Worm (Caenorhabditis elegans): ENCODE results near the gene tmem-138.

Gene tmem-138

DNA sequence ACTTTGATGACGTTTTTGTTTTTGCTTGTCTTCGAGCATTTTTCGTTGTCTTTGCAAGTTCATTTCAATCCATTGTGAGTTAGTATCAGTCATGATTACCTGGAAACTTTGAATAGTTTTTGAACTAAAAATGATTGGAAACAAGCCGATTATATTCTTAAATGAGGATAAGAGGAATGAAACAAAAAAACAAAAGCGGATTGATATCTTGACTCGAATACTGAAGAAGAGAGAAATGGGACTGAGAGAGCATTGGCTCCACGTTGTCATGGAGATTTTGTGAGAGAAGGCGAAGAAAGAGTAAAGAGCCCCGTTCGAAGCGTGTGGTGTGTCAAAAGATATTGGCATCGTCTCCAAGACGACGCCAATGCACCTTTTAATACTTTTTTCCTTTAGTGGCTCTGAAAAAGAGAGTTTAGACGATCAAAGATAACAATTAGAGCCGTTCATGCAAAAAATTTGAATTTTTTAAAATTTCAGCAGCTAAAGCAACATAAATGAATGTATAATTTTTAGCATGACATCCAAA is at the start of gene tmem-138, which contains the start of gene tub-1:
Gene tmem-138 (plus strand): TSS at position 479 of the 529 bp plus-strand sequence.
Gene tub-1 (minus strand): TSS at position 101 of the 529 bp plus-strand sequence.
- TF ChIP-seq him-1 (tag; optimal IDR thresholded peaks at IDR 0.05) (no peak), dao-5 (tag; optimal IDR thresholded peaks at IDR 0.05) (no peak), W03F9.2 (tag; optimal IDR thresholded peaks at IDR 0.05) (no peak)

DNA sequence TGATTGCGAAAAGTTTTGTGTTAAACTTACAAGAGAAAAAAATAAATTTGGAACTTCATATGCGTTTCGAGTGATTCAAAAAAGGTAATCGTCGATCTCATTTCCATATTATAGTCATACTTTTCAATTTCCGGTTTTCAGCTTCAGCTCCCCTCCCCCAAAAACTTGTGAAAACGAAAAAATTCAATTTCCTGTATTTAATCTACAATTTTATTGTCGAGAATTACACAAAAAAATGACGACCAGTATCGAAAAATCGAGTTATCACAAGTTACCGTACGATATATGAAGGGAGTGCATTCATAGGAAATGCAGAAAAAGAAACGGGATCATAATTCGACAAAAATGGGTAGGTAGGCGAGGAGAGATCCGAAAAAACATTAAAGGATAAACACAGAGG is 45.1 kb upstream of the tmem-138 start, which contains the start of gene lron-4:
Gene lron-4 (minus strand): TSS at position 101 of the 400 bp plus-strand sequence.
- TF ChIP-seq him-1 (tag; optimal IDR thresholded peaks at IDR 0.05) (no peak), dao-5 (tag; optimal IDR thresholded peaks at IDR 0.05) (no peak), W03F9.2 (tag; optimal IDR thresholded peaks at IDR 0.05) (no peak)

DNA sequence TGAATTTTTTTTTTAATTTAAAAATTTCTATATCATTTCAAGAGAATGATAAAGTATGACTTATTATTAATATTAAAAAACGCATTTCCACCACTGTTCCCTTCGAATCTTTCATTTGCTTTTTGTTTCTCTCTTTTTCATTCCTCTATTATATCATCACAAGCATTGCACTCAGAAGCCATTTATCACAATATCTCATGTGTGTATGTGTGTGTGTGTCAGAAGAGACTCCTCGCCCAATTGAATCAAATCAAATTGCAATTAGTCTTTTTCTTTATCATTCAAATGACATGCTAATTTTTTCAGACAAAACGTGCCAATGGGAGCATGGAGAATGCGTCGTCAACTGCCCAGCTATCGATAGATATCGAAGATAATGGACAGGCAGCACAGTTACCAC is 41.0 kb upstream of the tmem-138 start, which contains the start of gene unc-105:
Gene unc-105 (plus strand): TSS at position 301 of the 400 bp plus-strand sequence.
- TF ChIP-seq dao-5 (tag; optimal IDR thresholded peaks at IDR 0.05) (no peak), W03F9.2 (tag; optimal IDR thresholded peaks at IDR 0.05) (no peak), him-1 (tag; optimal IDR thresholded peaks at IDR 0.05) (no peak)

DNA sequence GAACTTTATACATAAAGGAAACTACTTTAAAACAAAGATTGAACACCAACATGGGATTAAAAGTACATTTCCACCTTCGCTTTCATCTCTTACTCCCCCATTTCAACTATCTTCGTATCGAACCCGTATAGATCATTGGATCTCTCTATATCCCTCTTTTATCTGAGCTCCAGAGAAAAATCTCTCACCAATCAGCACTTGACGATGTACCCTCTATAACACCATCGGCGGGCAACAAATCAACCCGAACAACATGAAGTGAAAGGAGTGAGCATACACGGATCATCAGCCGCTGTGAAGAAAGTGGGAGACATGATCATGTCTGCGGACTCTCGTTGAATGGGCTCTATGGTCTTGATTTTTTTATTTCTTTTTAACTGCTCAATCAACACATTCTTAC is 39.7 kb upstream of the tmem-138 start:
- no peak for TF ChIP-seq W03F9.2 (tag; optimal IDR thresholded peaks at IDR 0.05)
- no peak for TF ChIP-seq dao-5 (tag; optimal IDR thresholded peaks at IDR 0.05)
- TF ChIP-seq him-1 (tag; optimal IDR thresholded peaks at IDR 0.05), result no peak

DNA sequence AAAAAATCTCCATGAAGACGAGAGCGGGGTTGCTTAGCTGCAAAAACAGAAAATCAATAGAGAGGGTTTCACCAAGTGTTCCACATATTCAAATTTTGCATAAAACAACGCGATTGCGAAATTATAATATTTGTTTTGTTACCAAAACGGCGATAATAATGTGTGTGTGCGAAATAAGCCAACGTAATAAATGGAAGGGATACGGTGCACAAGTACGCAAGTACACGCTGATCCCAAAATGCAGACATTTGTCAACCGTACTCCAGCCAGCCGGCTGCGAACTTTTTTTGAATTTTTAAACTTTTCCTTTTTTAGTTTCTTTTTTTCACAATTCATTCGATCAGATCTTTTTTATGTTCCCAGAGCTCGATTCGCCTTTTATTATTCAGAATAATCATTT is 32.3 kb upstream of the tmem-138 start, which contains the start of gene ire-1:
Gene ire-1 (minus strand): TSS at position 44 of the 400 bp plus-strand sequence.
- TF ChIP-seq him-1 (tag; optimal IDR thresholded peaks at IDR 0.05) (no peak), W03F9.2 (tag; optimal IDR thresholded peaks at IDR 0.05) (peak; percentile 70)

DNA sequence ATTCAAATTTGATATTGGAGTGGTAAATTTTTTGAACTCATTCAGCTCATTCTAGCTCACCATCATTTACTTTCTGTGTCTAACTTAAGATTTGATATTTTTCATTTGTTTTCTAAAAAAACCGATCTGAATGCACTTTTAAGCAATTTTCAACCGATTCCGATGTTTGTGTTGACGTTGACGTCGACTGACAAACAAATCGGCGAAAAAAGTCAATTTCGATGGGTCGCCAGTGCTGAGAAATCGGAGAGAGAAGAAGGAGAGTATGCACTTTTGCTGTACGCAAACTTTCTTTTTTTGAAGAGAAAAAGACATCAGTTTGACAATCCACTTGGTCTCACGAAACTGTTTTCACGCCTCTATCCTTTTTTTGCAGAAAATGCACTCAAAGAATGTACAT is 31.7 kb upstream of the tmem-138 start:
- TF ChIP-seq him-1 (tag; optimal IDR thresholded peaks at IDR 0.05) (no peak), W03F9.2 (tag; optimal IDR thresholded peaks at IDR 0.05) (no peak), dao-5 (tag; optimal IDR thresholded peaks at IDR 0.05) (no peak)

DNA sequence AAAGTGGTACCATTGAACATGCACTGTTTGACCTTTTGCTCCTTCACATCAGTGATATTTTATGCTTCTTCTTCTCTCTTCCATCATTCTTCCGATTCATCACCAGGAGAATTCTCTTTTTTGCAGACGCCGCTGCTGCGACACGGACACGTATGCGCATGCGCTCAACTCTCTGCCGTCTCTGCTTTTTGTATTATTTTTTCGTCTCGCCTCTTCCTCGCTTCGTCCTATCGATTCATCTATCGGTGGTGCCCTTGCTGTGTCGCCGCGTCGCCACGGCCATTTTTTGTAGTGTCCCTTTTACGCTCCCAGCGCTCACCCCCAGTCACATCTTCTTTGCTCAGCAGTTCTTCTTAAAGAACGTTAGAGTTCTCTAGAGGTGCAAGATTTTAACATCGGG is 31.0 kb upstream of the tmem-138 start:
- TF ChIP-seq him-1 (tag; optimal IDR thresholded peaks at IDR 0.05) (no peak), dao-5 (tag; optimal IDR thresholded peaks at IDR 0.05) (no peak), W03F9.2 (tag; optimal IDR thresholded peaks at IDR 0.05) (peak; percentile 49)

DNA sequence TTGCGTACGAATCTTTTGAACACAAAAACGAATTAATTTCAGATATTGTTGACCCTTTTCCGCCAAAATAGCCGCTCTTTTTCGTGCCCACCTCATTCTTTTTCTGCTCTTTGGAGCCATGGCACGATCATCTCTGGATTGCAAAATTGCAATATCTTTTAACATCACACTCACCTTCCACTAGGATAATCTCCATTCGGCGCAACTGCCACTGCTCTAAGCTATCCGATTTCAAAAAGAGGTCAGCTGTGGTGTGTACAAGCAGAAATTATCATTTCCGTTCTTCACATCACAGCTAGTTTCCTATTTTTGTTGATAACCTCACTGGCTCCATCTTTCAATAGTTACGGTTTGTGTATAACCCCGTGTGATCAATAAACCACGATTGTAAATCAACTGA is 30.5 kb upstream of the tmem-138 start:
- TF ChIP-seq W03F9.2 (tag; optimal IDR thresholded peaks at IDR 0.05) (no peak), dao-5 (tag; optimal IDR thresholded peaks at IDR 0.05) (no peak), him-1 (tag; optimal IDR thresholded peaks at IDR 0.05) (no peak)

DNA sequence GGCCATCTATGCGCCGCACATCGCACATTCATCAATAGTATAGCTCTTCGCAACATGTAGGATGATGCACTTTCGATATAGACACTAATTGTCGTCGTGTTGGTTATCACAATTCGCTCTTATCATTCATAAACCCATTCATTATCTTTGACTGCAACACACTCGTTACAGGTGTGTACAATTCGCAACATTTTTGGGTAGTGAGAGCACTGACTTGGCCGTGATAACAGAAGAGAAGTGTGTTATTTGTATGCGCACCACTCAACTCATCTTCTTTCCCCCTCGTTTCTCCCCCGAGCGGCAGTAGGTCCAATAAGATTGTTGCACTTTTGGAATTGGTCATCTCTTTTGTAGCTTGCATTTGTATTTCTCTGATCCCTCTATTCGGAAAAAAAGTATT is 29.8 kb upstream of the tmem-138 start:
- TF ChIP-seq him-1 (tag; optimal IDR thresholded peaks at IDR 0.05) (no peak), W03F9.2 (tag; optimal IDR thresholded peaks at IDR 0.05) (no peak), dao-5 (tag; optimal IDR thresholded peaks at IDR 0.05) (no peak)

DNA sequence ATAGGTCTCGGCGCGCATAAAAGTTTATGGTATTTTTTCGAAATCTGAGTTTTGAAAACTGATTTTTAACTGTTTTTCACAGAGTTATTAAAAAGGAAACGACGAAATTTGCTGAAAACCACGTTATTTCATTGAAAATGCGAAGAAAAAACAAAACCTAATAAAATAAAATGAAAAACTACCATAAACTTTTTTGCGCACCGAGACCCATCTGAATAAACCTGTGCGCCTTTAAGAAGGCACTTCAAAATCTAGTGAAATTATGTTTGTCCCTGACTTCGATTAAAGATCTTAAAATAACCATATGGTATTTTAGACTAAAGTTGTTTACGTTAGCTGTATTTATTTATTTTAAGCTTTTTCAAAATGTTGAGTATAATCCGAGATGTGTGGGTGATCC is 29.3 kb upstream of the tmem-138 start:
- TF ChIP-seq W03F9.2 (tag; optimal IDR thresholded peaks at IDR 0.05) (no peak), dao-5 (tag; optimal IDR thresholded peaks at IDR 0.05) (no peak), him-1 (tag; optimal IDR thresholded peaks at IDR 0.05) (no peak)

DNA sequence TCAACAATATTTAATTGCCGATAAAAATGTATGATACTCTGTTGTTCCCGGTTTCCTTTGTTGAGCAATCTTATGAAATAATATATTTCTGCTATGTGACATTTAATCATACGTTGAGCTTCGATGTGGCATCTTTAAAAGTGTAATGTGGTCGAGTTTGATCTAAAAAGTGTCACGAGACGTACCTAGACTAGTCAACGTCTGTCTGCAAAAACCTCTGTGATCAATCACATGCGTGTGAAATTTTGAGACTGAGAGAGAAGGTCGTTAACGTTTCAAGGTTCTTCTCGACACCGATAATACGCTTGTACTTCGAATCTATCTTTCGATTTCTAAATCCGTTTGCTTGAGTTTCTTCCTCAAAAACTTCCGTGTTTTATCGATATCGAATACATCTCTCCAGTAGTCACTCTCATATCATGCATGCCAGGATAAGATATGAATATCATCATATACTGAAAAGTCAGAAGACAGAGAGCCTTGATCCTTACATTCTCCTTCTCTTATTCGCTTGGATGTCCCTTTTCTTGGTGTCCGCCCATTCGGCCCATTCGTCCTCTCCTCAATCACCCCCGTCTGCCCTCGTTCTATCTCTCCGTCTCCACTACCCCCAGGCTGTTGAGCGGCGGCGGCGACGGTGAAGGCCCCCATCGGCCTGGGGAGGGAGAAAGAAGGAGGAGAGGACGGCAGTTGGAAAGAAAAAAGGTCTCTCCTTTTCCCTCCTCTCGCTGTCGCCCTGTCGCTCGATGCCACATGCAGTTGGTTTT is 28.7 kb upstream of the tmem-138 start:
- TF ChIP-seq him-1 (tag; optimal IDR thresholded peaks at IDR 0.05) (peak; percentile 36), W03F9.2 (tag; optimal IDR thresholded peaks at IDR 0.05) (no peak), dao-5 (tag; optimal IDR thresholded peaks at IDR 0.05) (peak; percentile 9)

DNA sequence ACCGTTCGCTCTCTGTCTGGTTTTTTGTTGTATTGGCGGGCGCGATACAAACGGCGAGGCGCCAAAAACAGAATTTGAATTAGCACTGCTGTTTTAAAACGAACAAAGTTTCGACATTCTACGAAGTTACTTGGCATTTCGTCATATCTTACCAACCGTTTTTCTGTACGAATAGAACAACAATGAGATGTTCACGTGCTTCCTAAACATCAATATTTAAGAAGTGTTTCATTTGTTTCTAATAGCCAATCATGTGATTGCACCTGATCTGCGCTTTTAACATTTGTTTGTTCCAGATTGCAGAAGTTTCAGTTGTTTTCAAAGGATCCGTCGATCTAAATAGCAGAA is 28.1 kb upstream of the tmem-138 start:
- no peak for TF ChIP-seq dao-5 (tag; optimal IDR thresholded peaks at IDR 0.05)
- TF ChIP-seq him-1 (tag; optimal IDR thresholded peaks at IDR 0.05), result no peak
- TF ChIP-seq W03F9.2 (tag; optimal IDR thresholded peaks at IDR 0.05), result no peak

DNA sequence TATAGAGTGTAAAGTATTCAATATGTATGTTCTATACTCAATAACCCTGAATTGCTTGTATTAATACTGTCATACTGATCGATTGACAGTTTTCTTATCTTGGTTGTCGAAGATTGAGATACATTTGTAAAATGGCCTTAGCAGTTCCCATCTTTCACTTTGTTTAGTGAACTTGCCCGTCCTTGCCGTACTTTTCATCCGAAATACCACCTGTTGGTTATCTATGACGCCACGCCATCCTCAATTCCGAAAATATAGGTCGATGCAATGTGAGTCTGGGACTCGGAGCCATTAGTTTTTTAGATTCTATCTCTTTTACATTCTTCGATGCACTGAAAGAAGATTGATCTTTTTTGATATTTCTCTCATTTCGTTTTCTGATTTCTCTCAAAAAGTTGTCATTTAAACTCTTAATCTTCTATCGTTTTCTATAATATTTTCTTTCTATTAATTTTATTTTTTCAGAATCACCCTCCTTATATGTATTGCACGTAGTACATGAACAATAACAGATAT is 27.6 kb upstream of the tmem-138 start, which contains the start of gene ulp-4:
Gene ulp-4 (plus strand): TSS at position 466 of the 516 bp plus-strand sequence.
- TF ChIP-seq W03F9.2 (tag; optimal IDR thresholded peaks at IDR 0.05), result no peak
- TF ChIP-seq dao-5 (tag; optimal IDR thresholded peaks at IDR 0.05), result no peak
- TF ChIP-seq him-1 (tag; optimal IDR thresholded peaks at IDR 0.05), result no peak

DNA sequence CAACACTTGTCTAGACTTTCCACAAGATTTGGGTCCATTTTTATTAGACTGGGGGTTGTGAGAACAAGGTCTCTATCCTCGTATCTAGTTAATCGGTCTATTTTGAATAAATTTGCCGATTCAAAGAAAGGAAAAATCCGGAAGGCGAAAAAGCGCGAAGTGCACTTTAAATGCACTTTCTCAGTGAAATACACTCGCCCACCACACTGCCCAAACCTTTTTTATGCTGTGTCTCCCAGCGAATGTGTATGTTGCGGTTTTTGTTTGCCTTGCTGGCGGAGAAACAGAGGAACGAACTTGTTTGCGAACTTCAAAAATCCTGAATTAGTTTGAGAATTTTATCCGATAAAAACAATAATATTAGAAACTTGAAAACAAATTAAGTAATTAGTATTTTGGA is 26.3 kb upstream of the tmem-138 start:
- TF ChIP-seq dao-5 (tag; optimal IDR thresholded peaks at IDR 0.05) (no peak), him-1 (tag; optimal IDR thresholded peaks at IDR 0.05) (no peak), W03F9.2 (tag; optimal IDR thresholded peaks at IDR 0.05) (no peak)
